Worm (Caenorhabditis elegans) whole organism, young adult: Measurements from ENCODE around the gene nep-12.

ENCODE experiments used
- F49E8.2 ChIP-seq: sonication (generic microtip); optimal IDR thresholded peaks from 3 replicates; lab custom pipeline; 2017; ENCODE audit warnings: missing genetic modification characterization, mild to moderate bottlenecking, missing compliant biosample characterization, antibody characterized with exemption, moderate library complexity; ENCODE audit not compliant: insufficient read depth
- dpl-1 ChIP-seq: fragments of 150-350 bp; optimal IDR thresholded peaks from 2 replicates; lab custom pipeline; 2014; ENCODE audit warnings: missing biosample characterization, missing genetic modification reagents, missing genetic modification characterization
- snpc-4 ChIP-seq, 5 experiments: fragments of 150-350 bp in 1 of 5; sonication (generic microtip) in 4 of 5; optimal IDR thresholded peaks; 2 replicates each; lab custom pipeline; 2014 to 2018; ENCODE audit warnings: missing genetic modification characterization in 5 of 5, missing biosample characterization in 3 of 5, antibody characterized with exemption in 2 of 5, mild to moderate bottlenecking in 2 of 5, missing compliant biosample characterization in 2 of 5, missing genotype in 2 of 5, moderate library complexity in 2 of 5, missing genetic modification reagents in 1 of 5
- ztf-28 ChIP-seq: fragments of 200-800 bp; sonication (Bioruptor generic); IDR thresholded peaks from 2 replicates; pipeline ENCODE4 v1.3.6; 2022; ENCODE audit warnings: missing genetic modification reagents, missing genetic modification characterization, missing compliant biosample characterization

ce11 chrII:4797071-4797470 is 12.7 kb upstream of the nep-12 start, which contains the start of gene C33F10.14:
- TF ChIP-seq F49E8.2 (tag; lab: Kevin White, UChicago) (no peak), snpc-4 (GFP tag; optimal IDR thresholded peaks at IDR 0.05; lab: Kevin White, UChicago) (no peak), snpc-4 (tag; optimal IDR thresholded peaks at IDR 0.05; lab: Kevin White, UChicago) (no peak), dpl-1 (GFP tag; lab: Kevin White, UChicago) (no peak), ztf-28 (GFP tag; lab: Robert Waterston, UW) (no peak)
